Worm (Caenorhabditis elegans) whole organism, L4/young adult: ENCODE results near the gene wht-5.

ENCODE experiments used
- W03F9.2 ChIP-seq: fragments of 150-350 bp; optimal IDR thresholded peaks from 2 replicates; lab custom pipeline; 2014; ENCODE audit warnings: missing biosample characterization, missing genetic modification characterization
- him-1 ChIP-seq: sonication (generic microtip); optimal IDR thresholded peaks from 2 replicates; lab custom pipeline; 2016; ENCODE audit warnings: missing genotype, missing genetic modification reagents, missing genetic modification characterization, missing compliant biosample characterization

ce11 chrIV:12305956-12306355 lies 31.4 kb upstream of the wht-5 start:
- TF ChIP-seq him-1 (tag; lab: Kevin White, UChicago) (no peak), W03F9.2 (tag; lab: Kevin White, UChicago) (no peak)
